Worm (Caenorhabditis elegans) whole organism, L1 larva: ENCODE measurements around the gene ech-6.

Experiments used
- C34B4.2 ChIP-seq: sonication (generic microtip); optimal IDR thresholded peaks from 2 replicates; lab custom pipeline; 2017; ENCODE audit warnings: mild to moderate bottlenecking, missing genetic modification characterization, missing compliant biosample characterization
- Y116A8C.19 ChIP-seq: sonication (generic microtip); optimal IDR thresholded peaks from 2 replicates; lab custom pipeline; 2016; ENCODE audit warnings: missing compliant biosample characterization, missing genetic modification characterization, borderline replicate concordance
- alr-1 ChIP-seq: fragments of 200-800 bp; sonication (Bioruptor generic); optimal IDR thresholded peaks from 2 replicates; lab custom pipeline; 2018; ENCODE audit warnings: borderline replicate concordance, mild to moderate bottlenecking, missing genetic modification characterization, missing compliant biosample characterization
- aly-2 ChIP-seq: fragments of 150-350 bp; optimal IDR thresholded peaks from 2 replicates; lab custom pipeline; 2014; ENCODE audit warnings: missing biosample characterization, missing genetic modification characterization
- ama-1 ChIP-seq: fragments of 150-350 bp; optimal IDR thresholded peaks from 2 replicates; lab custom pipeline; 2014
- ceh-63 ChIP-seq: fragments of 200-800 bp; sonication (Bioruptor generic); optimal IDR thresholded peaks from 2 replicates; lab custom pipeline; 2018; ENCODE audit warnings: mild to moderate bottlenecking, missing genetic modification characterization, missing compliant biosample characterization
- ceh-8 ChIP-seq: fragments of 200-800 bp; sonication (Bioruptor generic); optimal IDR thresholded peaks from 2 replicates; lab custom pipeline; 2018; ENCODE audit warnings: mild to moderate bottlenecking, missing genetic modification characterization, moderate library complexity, missing compliant biosample characterization
- ceh-90 ChIP-seq: sonication (generic microtip); optimal IDR thresholded peaks from 2 replicates; lab custom pipeline; 2016; ENCODE audit warnings: missing genetic modification characterization, missing compliant biosample characterization
- dpl-1 ChIP-seq, 3 experiments: fragments of 150-350 bp in 2 of 3; sonication (generic microtip) in 1 of 3; optimal IDR thresholded peaks; 2 replicates each; lab custom pipeline; 2014 to 2017; ENCODE audit warnings: missing biosample characterization in 3 of 3, missing genetic modification characterization in 3 of 3, missing genetic modification reagents in 3 of 3
- efl-1 ChIP-seq, 4 experiments: fragments of 150-350 bp; optimal IDR thresholded peaks in 3 of 4; peaks in 1 of 4; 1 replicate in 1 of 4; 2 replicates in 3 of 4; lab custom pipeline; 2014; ENCODE audit warnings: missing biosample characterization in 2 of 4, missing genetic modification characterization in 2 of 4, missing genetic modification reagents in 2 of 4
- egl-27 ChIP-seq, 2 experiments: fragments of 150-350 bp in 1 of 2; sonication (generic microtip); optimal IDR thresholded peaks; 3 replicates each; lab custom pipeline; 2017 to 2018; ENCODE audit warnings: missing biosample characterization in 2 of 2, missing genetic modification characterization in 2 of 2, missing genetic modification reagents in 2 of 2
- elt-2 ChIP-seq: sonication (generic microtip); optimal IDR thresholded peaks from 2 replicates; lab custom pipeline; 2016; ENCODE audit warnings: missing genetic modification characterization, mild to moderate bottlenecking, inconsistent platforms, missing compliant biosample characterization, missing genetic modification reagents
- fkh-4 ChIP-seq: sonication (generic microtip); optimal IDR thresholded peaks from 2 replicates; lab custom pipeline; 2016; ENCODE audit warnings: missing compliant biosample characterization, missing genetic modification characterization, borderline replicate concordance
- fkh-8 ChIP-seq: sonication (generic microtip); optimal IDR thresholded peaks from 2 replicates; lab custom pipeline; 2016; ENCODE audit warnings: mild to moderate bottlenecking, missing genetic modification characterization, missing compliant biosample characterization
- lin-14 ChIP-seq: fragments of 200-800 bp; sonication (Bioruptor generic); optimal IDR thresholded peaks from 2 replicates; lab custom pipeline; 2018; ENCODE audit warnings: mild to moderate bottlenecking, missing genetic modification characterization, moderate library complexity, missing compliant biosample characterization
- lin-35 ChIP-seq, 2 experiments: fragments of 150-350 bp; optimal IDR thresholded peaks; 2 replicates each; lab custom pipeline; 2014; ENCODE audit warnings: missing biosample characterization in 2 of 2, missing genetic modification characterization in 2 of 2, missing genetic modification reagents in 2 of 2
- lir-3 ChIP-seq: sonication (generic microtip); optimal IDR thresholded peaks from 2 replicates; lab custom pipeline; 2016; ENCODE audit warnings: mild to moderate bottlenecking, missing genetic modification characterization, moderate library complexity, missing compliant biosample characterization; ENCODE audit not compliant: poor library complexity
- lsy-2 ChIP-seq, 2 experiments: fragments of 150-350 bp; optimal IDR thresholded peaks; 2 replicates each; lab custom pipeline; 2014; ENCODE audit warnings: missing biosample characterization in 2 of 2, missing genetic modification characterization in 2 of 2
- mab-9 ChIP-seq: fragments of 200-800 bp; sonication (Bioruptor generic); IDR thresholded peaks from 2 replicates; pipeline ENCODE4 v1.3.6; 2022; ENCODE audit warnings: missing genetic modification reagents, missing genetic modification characterization, missing compliant biosample characterization
- mdl-1 ChIP-seq, 2 experiments: fragments of 150-350 bp; optimal IDR thresholded peaks; 2 replicates each; lab custom pipeline; 2014 to 2017; ENCODE audit warnings: missing biosample characterization in 2 of 2, missing genetic modification characterization in 2 of 2, inconsistent platforms in 1 of 2
- nhr-20 ChIP-seq: sonication (generic microtip); optimal IDR thresholded peaks from 2 replicates; lab custom pipeline; 2016; ENCODE audit warnings: mild to moderate bottlenecking, missing genetic modification characterization, missing compliant biosample characterization
- nhr-47 ChIP-seq: sonication (generic microtip); optimal IDR thresholded peaks from 2 replicates; lab custom pipeline; 2016; ENCODE audit warnings: mild to moderate bottlenecking, missing genetic modification characterization, moderate library complexity, missing compliant biosample characterization
- nhr-71 ChIP-seq: sonication (generic microtip); optimal IDR thresholded peaks from 2 replicates; lab custom pipeline; 2016; ENCODE audit warnings: mild to moderate bottlenecking, missing genetic modification characterization, moderate library complexity, missing compliant biosample characterization
- nhr-77 ChIP-seq: fragments of 150-350 bp; optimal IDR thresholded peaks from 2 replicates; lab custom pipeline; 2014; ENCODE audit warnings: missing biosample characterization, missing genetic modification characterization
- nhr-85 ChIP-seq: sonication (generic microtip); peaks from one replicate; lab custom pipeline; 2016; ENCODE audit warnings: missing genetic modification characterization, inconsistent platforms, missing compliant biosample characterization
- nhr-90 ChIP-seq: sonication (generic microtip); optimal IDR thresholded peaks from 2 replicates; lab custom pipeline; 2016; ENCODE audit warnings: mild to moderate bottlenecking, missing genetic modification characterization, missing compliant biosample characterization; ENCODE audit not compliant: poor library complexity
- rnt-1 ChIP-seq: sonication (generic microtip); optimal IDR thresholded peaks from 2 replicates; lab custom pipeline; 2016; ENCODE audit warnings: mild to moderate bottlenecking, missing genetic modification characterization, moderate library complexity, missing compliant biosample characterization
- snu-23 ChIP-seq: sonication (generic microtip); optimal IDR thresholded peaks from 2 replicates; lab custom pipeline; 2016; ENCODE audit warnings: missing genetic modification characterization, missing compliant biosample characterization
- sox-4 ChIP-seq: sonication (generic microtip); optimal IDR thresholded peaks from 2 replicates; lab custom pipeline; 2016; ENCODE audit warnings: missing genetic modification characterization, missing compliant biosample characterization
- unc-98 ChIP-seq: fragments of 200-800 bp; sonication (Bioruptor generic); IDR thresholded peaks from 2 replicates; pipeline ENCODE4 v1.3.6; 2022; ENCODE audit warnings: missing genetic modification characterization, missing compliant biosample characterization
- xbp-1 ChIP-seq: sonication (generic microtip); optimal IDR thresholded peaks from 2 replicates; lab custom pipeline; 2016; ENCODE audit warnings: missing genetic modification characterization, missing compliant biosample characterization
- zag-1 ChIP-seq: fragments of 150-350 bp; optimal IDR thresholded peaks from 2 replicates; lab custom pipeline; 2014; ENCODE audit warnings: missing biosample characterization, missing genetic modification characterization
- ztf-11 ChIP-seq, 2 experiments: sonication (generic microtip); optimal IDR thresholded peaks; 2 replicates each; lab custom pipeline; 2016 to 2017; ENCODE audit warnings: missing genetic modification characterization in 2 of 2, missing biosample characterization in 1 of 2, missing compliant biosample characterization in 1 of 2

The ech-6 gene

ce11 chrIII:9752852-9753251 lies at the start of gene ech-6:
ech-6 (minus strand) TSS chrIII:9752883.
- TF ChIP-seq nhr-90 (tag; lab: Kevin White, UChicago), result peak; percentile 44
- TF ChIP-seq snu-23 (GFP tag; lab: Kevin White, UChicago), result peak; percentile 72
- TF ChIP-seq nhr-20 (tag; lab: Kevin White, UChicago), result peak; percentile 64
- TF ChIP-seq ama-1 (lab: Kevin White, UChicago), result no peak
- peak; percentile 87 for TF ChIP-seq nhr-71 (tag; lab: Kevin White, UChicago)
- TF ChIP-seq lsy-2 (tag; optimal IDR thresholded peaks at IDR 0.05; lab: Kevin White, UChicago), result peak; percentile 31 to 39
- peak in 1 of 2 experiments; percentile 35 for TF ChIP-seq lin-35 (GFP tag; optimal IDR thresholded peaks at IDR 0.05; lab: Kevin White, UChicago)
- TF ChIP-seq xbp-1 (tag; lab: Kevin White, UChicago), result peak; percentile 2
- TF ChIP-seq nhr-85 (tag; lab: Kevin White, UChicago), result peak; percentile 42
- no peak for TF ChIP-seq zag-1 (tag; lab: Kevin White, UChicago)
- TF ChIP-seq rnt-1 (tag; lab: Kevin White, UChicago), result no peak
- TF ChIP-seq efl-1 (optimal IDR thresholded peaks at IDR 0.05; lab: Kevin White, UChicago), result peak; percentile 31
- TF ChIP-seq efl-1 (GFP tag; optimal IDR thresholded peaks at IDR 0.05 in 1 of 2; lab: Kevin White, UChicago), result no peak
- peak; percentile 2 for TF ChIP-seq elt-2 (tag; lab: Kevin White, UChicago)
- TF ChIP-seq nhr-47, result no peak
- TF ChIP-seq, all 84 proteins: peak for 10

DNA sequence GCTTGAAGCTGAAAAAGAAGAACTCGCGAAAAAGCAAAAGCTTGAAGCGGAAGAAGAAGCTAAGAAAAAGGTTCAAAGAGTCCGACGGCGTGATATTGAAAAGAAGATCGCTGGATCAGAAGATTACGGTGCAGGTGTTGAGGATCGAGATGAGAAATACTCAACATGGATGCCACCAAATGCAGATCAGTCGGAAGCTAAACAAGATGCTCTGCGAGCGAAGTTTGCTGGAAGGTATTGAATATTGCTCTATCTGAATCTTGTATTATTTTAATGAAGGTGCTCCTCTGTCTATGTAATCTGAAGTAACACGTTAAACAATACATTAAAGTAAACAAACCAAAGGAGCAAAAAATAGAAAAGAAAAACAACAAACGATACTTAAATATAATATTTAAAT lies 49.4 kb upstream of the ech-6 start:
- TF ChIP-seq efl-1 (optimal IDR thresholded peaks at IDR 0.05; lab: Kevin White, UChicago), result no peak
- peak in 1 of 2 experiments; percentile 55 for TF ChIP-seq efl-1 (GFP tag; optimal IDR thresholded peaks at IDR 0.05 in 1 of 2; lab: Kevin White, UChicago)
- no peak for TF ChIP-seq fkh-4 (tag; lab: Kevin White, UChicago)

- TF ChIP-seq mab-9 (no peak), dpl-1 (GFP tag; optimal IDR thresholded peaks at IDR 0.05; lab: Kevin White, UChicago) (peak in 1 of 3 experiments; percentile 43), alr-1 (tag; lab: Kevin White, UChicago) (no peak), lir-3 (tag; lab: Kevin White, UChicago) (peak; percentile 35), rnt-1 (tag; lab: Kevin White, UChicago) (peak; percentile 68), nhr-71 (tag; lab: Kevin White, UChicago) (peak; percentile 20), nhr-77 (tag; lab: Kevin White, UChicago) (no peak), lin-14 (GFP tag; lab: Kevin White, UChicago) (no peak), unc-98 (GFP tag; lab: Robert Waterston, UW) (no peak), sox-4 (tag; lab: Kevin White, UChicago) (no peak), snu-23 (GFP tag; lab: Kevin White, UChicago) (peak; percentile 30), lsy-2 (tag; optimal IDR thresholded peaks at IDR 0.05; lab: Kevin White, UChicago) (peak in 1 of 2 experiments; percentile 27), efl-1 (optimal IDR thresholded peaks at IDR 0.05; lab: Kevin White, UChicago) (peak; percentile 1 to 27), efl-1 (GFP tag; optimal IDR thresholded peaks at IDR 0.05 in 1 of 2; lab: Kevin White, UChicago) (peak in 1 of 2 experiments; percentile 22), nhr-85 (tag; lab: Kevin White, UChicago) (peak; percentile 31), mdl-1 (tag; optimal IDR thresholded peaks at IDR 0.05; lab: Kevin White, UChicago) (peak in 1 of 2 experiments; percentile 12), lin-35 (GFP tag; optimal IDR thresholded peaks at IDR 0.05; lab: Kevin White, UChicago) (peak in 1 of 2 experiments; percentile 32), fkh-4 (tag; lab: Kevin White, UChicago) (peak; percentile 21), aly-2 (tag; lab: Kevin White, UChicago) (peak; percentile 32)
Observed at ce11 chrIII:9798478-9799157, 45.9 kb upstream of the ech-6 start, which contains the start of gene ZK632.2. ZK632.2 (plus strand) TSS chrIII:9799107.

DNA sequence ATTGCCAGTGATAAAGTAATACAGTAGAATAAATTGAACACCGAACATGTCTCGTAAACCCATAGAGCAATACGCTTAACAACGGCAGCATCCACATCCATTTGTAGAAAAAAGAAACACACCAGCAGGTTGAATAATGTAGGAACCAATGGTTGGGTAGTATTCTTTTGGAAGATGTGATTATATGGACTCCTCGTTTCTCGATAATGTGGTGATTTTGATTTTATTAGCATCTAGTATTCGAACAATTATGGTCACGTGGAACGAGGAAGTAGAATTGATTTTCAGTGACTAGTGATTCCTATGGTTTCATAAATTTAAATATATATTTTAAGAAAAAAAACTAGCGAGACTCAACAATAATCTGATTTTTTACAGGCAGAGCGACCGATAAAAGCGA lies 43.8 kb upstream of the ech-6 start, which contains the start of gene srxa-10:
srxa-10 (minus strand) TSS at position 101 of the 400 bp plus-strand sequence.
- TF ChIP-seq xbp-1 (tag; lab: Kevin White, UChicago) (no peak), ceh-8 (no peak), Y116A8C.19 (no peak), nhr-85 (tag; lab: Kevin White, UChicago) (no peak), ceh-90 (tag; lab: Kevin White, UChicago) (no peak), C34B4.2 (no peak), egl-27 (tag; optimal IDR thresholded peaks at IDR 0.05; lab: Kevin White, UChicago) (no peak), ceh-63 (GFP tag; lab: Kevin White, UChicago) (no peak), ztf-11 (tag; optimal IDR thresholded peaks at IDR 0.05; lab: Kevin White, UChicago) (no peak), fkh-8 (tag; lab: Kevin White, UChicago) (no peak)
